Fruit fly (Drosophila melanogaster) whole organism, embryonic: Measurements from ENCODE around the gene Tis11.

Experiments used
- BtbVII ChIP-seq: fragments of 200-800 bp; sonication (Bioruptor generic); optimal IDR thresholded peaks from 3 replicates; lab custom pipeline; 2017; ENCODE audit warnings: missing biosample characterization, mild to moderate bottlenecking, missing genetic modification characterization
- CG10366 ChIP-seq: fragments of 200-800 bp; sonication (Bioruptor generic); IDR thresholded peaks from 2 replicates; pipeline ENCODE4 v1.3.6; 2022; ENCODE audit warnings: missing biosample characterization, missing genetic modification characterization
- CG11696 ChIP-seq: fragments of 200-800 bp; sonication (Bioruptor generic); IDR thresholded peaks from 2 replicates; pipeline ENCODE4 v1.3.6; 2022; ENCODE audit warnings: missing biosample characterization, missing genetic modification characterization
- CG13424 ChIP-seq: fragments of 200-800 bp; sonication (Bioruptor generic); optimal IDR thresholded peaks from 2 replicates; lab custom pipeline; 2019; ENCODE audit warnings: missing biosample characterization, mild to moderate bottlenecking, missing genetic modification characterization, moderate library complexity
- CG14860 ChIP-seq: fragments of 200-800 bp; sonication (Bioruptor generic); IDR thresholded peaks from 3 replicates; pipeline ENCODE4 v1.3.6; 2022; ENCODE audit warnings: missing biosample characterization, missing genetic modification characterization; ENCODE audit not compliant: partially characterized antibody
- CG1529 ChIP-seq: fragments of 200-800 bp; sonication (Bioruptor generic); optimal IDR thresholded peaks from 3 replicates; lab custom pipeline; 2018; ENCODE audit warnings: missing biosample characterization, missing genetic modification characterization
- CG15514 ChIP-seq: fragments of 200-800 bp; sonication (Bioruptor generic); optimal IDR thresholded peaks from 3 replicates; lab custom pipeline; 2017; ENCODE audit warnings: missing biosample characterization, missing genetic modification characterization, mild to moderate bottlenecking, moderate library complexity, missing genetic modification reagents
- CG17328 ChIP-seq: fragments of 200-800 bp; sonication (Bioruptor generic); IDR thresholded peaks from 2 replicates; pipeline ENCODE4 v1.3.6; 2022; ENCODE audit warnings: missing biosample characterization, missing genetic modification characterization
- CG18599 ChIP-seq: fragments of 200-800 bp; sonication (Bioruptor generic); optimal IDR thresholded peaks from 3 replicates; lab custom pipeline; 2017; ENCODE audit warnings: missing biosample characterization, missing genetic modification characterization, mild to moderate bottlenecking, moderate library complexity, missing genetic modification reagents
- CG2120 ChIP-seq: fragments of 200-800 bp; sonication (Bioruptor generic); optimal IDR thresholded peaks from 3 replicates; lab custom pipeline; 2016; ENCODE audit warnings: missing biosample characterization, missing genetic modification characterization
- CG2678 ChIP-seq: fragments of 200-800 bp; sonication (Bioruptor generic); optimal IDR thresholded peaks from 3 replicates; lab custom pipeline; 2019; ENCODE audit warnings: missing biosample characterization, mild to moderate bottlenecking, missing genetic modification characterization, moderate library complexity
- CG31441 ChIP-seq: fragments of 200-800 bp; sonication (Bioruptor generic); IDR thresholded peaks from 2 replicates; pipeline ENCODE4 v1.3.6; 2022; ENCODE audit warnings: missing biosample characterization, missing genetic modification characterization
- CG3281 ChIP-seq: fragments of 200-800 bp; sonication (Bioruptor generic); optimal IDR thresholded peaks from 3 replicates; lab custom pipeline; 2017; ENCODE audit warnings: missing biosample characterization, mild to moderate bottlenecking, missing genetic modification characterization
- CG33557 ChIP-seq: fragments of 200-800 bp; sonication (Bioruptor generic); optimal IDR thresholded peaks from 2 replicates; lab custom pipeline; 2019; ENCODE audit warnings: missing biosample characterization, mild to moderate bottlenecking, missing genetic modification characterization, moderate library complexity
- CG3838 ChIP-seq: fragments of 200-800 bp; sonication (Bioruptor generic); optimal IDR thresholded peaks from 3 replicates; lab custom pipeline; 2016; ENCODE audit warnings: missing biosample characterization, missing genetic modification characterization
- CG6765 ChIP-seq: fragments of 200-800 bp; sonication (Bioruptor generic); optimal IDR thresholded peaks from 3 replicates; lab custom pipeline; 2017; ENCODE audit warnings: missing biosample characterization, mild to moderate bottlenecking, missing genetic modification characterization
- CG8478 ChIP-seq: fragments of >200 bp; optimal IDR thresholded peaks from 2 replicates; lab custom pipeline; 2018
- CG8924 ChIP-seq: fragments of 200-800 bp; optimal IDR thresholded peaks from 3 replicates; lab custom pipeline; 2019; ENCODE audit warnings: missing biosample characterization, mild to moderate bottlenecking, missing genetic modification characterization, moderate library complexity
- CG9876 ChIP-seq: fragments of 200-800 bp; sonication (Bioruptor generic); optimal IDR thresholded peaks from 2 replicates; lab custom pipeline; 2016; ENCODE audit warnings: missing biosample characterization, missing genetic modification characterization
- CkIIα-i1 ChIP-seq: fragments of 200-800 bp; sonication (Bioruptor generic); IDR thresholded peaks from 2 replicates; pipeline ENCODE4 v1.3.6; 2022; ENCODE audit warnings: missing biosample characterization, missing genetic modification characterization
- Dbx ChIP-seq: fragments of 200-800 bp; sonication (Bioruptor generic); IDR thresholded peaks from 3 replicates; pipeline ENCODE4 v1.3.6; 2022; ENCODE audit warnings: missing biosample characterization, missing genetic modification characterization
- Fer3 ChIP-seq: fragments of 200-800 bp; sonication (Bioruptor generic); optimal IDR thresholded peaks from 2 replicates; lab custom pipeline; 2018; ENCODE audit warnings: missing biosample characterization, mild to moderate bottlenecking, missing genetic modification characterization, moderate library complexity
- Lhr ChIP-seq: fragments of 200-800 bp; sonication (Bioruptor generic); optimal IDR thresholded peaks from 3 replicates; lab custom pipeline; 2017; ENCODE audit warnings: mild to moderate bottlenecking, missing biosample characterization, missing genetic modification reagents, missing genetic modification characterization
- MBD-R2 ChIP-seq: fragments of 200-800 bp; sonication (Bioruptor generic); IDR thresholded peaks from 2 replicates; pipeline ENCODE4 v1.3.6; 2022; ENCODE audit warnings: missing biosample characterization, missing genetic modification characterization
- MTF-1 ChIP-seq: fragments of 200-800 bp; sonication (Bioruptor generic); optimal IDR thresholded peaks from 2 replicates; lab custom pipeline; 2018; ENCODE audit warnings: missing biosample characterization, mild to moderate bottlenecking, missing genetic modification characterization, borderline replicate concordance
- Opbp ChIP-seq: fragments of 200-800 bp; sonication (Bioruptor generic); IDR thresholded peaks from 3 replicates; pipeline ENCODE4 v1.3.6; 2022; ENCODE audit warnings: missing biosample characterization, missing genetic modification characterization; ENCODE audit not compliant: partially characterized antibody
- Scr ChIP-seq: fragments of 200-800 bp; sonication (Bioruptor generic); IDR thresholded peaks from 2 replicates; pipeline ENCODE4 v1.3.6; 2022; ENCODE audit warnings: missing biosample characterization, missing genetic modification characterization; ENCODE audit not compliant: partially characterized antibody
- Ssrp ChIP-seq: fragments of 200-800 bp; sonication (Bioruptor generic); optimal IDR thresholded peaks from 2 replicates; lab custom pipeline; 2018; ENCODE audit warnings: missing biosample characterization, mild to moderate bottlenecking, missing genetic modification characterization, moderate library complexity
- Stat92E ChIP-seq, 3 experiments: fragments of >200 bp in 2 of 3; fragments of 200-800 bp in 1 of 3; sonication (Bioruptor generic) in 1 of 3; optimal IDR thresholded peaks; 2 replicates each; lab custom pipeline; 2017 to 2019; ENCODE audit warnings: missing biosample characterization in 3 of 3, missing genetic modification characterization in 3 of 3, mild to moderate bottlenecking in 1 of 3, moderate library complexity in 1 of 3
- ato ChIP-seq: fragments of 200-800 bp; sonication (Bioruptor generic); IDR thresholded peaks from 2 replicates; pipeline ENCODE4 v1.3.6; 2022; ENCODE audit warnings: missing biosample characterization, missing genetic modification characterization; ENCODE audit not compliant: partially characterized antibody
- cad ChIP-seq: fragments of >200 bp; optimal IDR thresholded peaks from 2 replicates; lab custom pipeline; 2017; ENCODE audit warnings: missing biosample characterization, missing genetic modification characterization
- ci ChIP-seq: fragments of 200-800 bp; sonication (Bioruptor generic); IDR thresholded peaks from 3 replicates; pipeline ENCODE4 v1.3.6; 2022; ENCODE audit warnings: missing biosample characterization, missing genetic modification characterization
- en ChIP-seq: fragments of 200-800 bp; sonication (Bioruptor generic); optimal IDR thresholded peaks from 2 replicates; lab custom pipeline; 2016; ENCODE audit warnings: missing biosample characterization, missing genetic modification characterization
- ewg ChIP-seq: fragments of 200-800 bp; sonication (Bioruptor generic); optimal IDR thresholded peaks from 3 replicates; lab custom pipeline; 2017; ENCODE audit warnings: mild to moderate bottlenecking, missing biosample characterization, missing genetic modification reagents, missing genetic modification characterization
- fd96Cb ChIP-seq: fragments of 200-800 bp; sonication (Bioruptor generic); optimal IDR thresholded peaks from 2 replicates; lab custom pipeline; 2018; ENCODE audit warnings: missing biosample characterization, mild to moderate bottlenecking, missing genetic modification characterization, moderate library complexity
- ham ChIP-seq: fragments of 200-800 bp; sonication (Bioruptor generic); IDR thresholded peaks from 2 replicates; pipeline ENCODE4 v1.3.6; 2022; ENCODE audit warnings: missing biosample characterization, missing genetic modification characterization
- hb ChIP-seq: fragments of 200-800 bp; sonication (Bioruptor generic); IDR thresholded peaks from 3 replicates; pipeline ENCODE4 v1.3.6; 2022; ENCODE audit warnings: missing biosample characterization, missing genetic modification characterization; ENCODE audit not compliant: partially characterized antibody
- hbn ChIP-seq: fragments of 200-800 bp; sonication (Bioruptor generic); IDR thresholded peaks from 2 replicates; pipeline ENCODE4 v1.3.6; 2022; ENCODE audit warnings: missing biosample characterization, missing genetic modification characterization; ENCODE audit not compliant: partially characterized antibody
- kah ChIP-seq: fragments of 200-800 bp; sonication (Bioruptor generic); optimal IDR thresholded peaks from 2 replicates; lab custom pipeline; 2018; ENCODE audit warnings: missing biosample characterization, mild to moderate bottlenecking, missing genetic modification characterization
- pfk ChIP-seq: fragments of 200-800 bp; sonication (Bioruptor generic); optimal IDR thresholded peaks from 2 replicates; lab custom pipeline; 2018; ENCODE audit warnings: missing biosample characterization, mild to moderate bottlenecking, missing genetic modification characterization, moderate library complexity
- phol ChIP-seq: fragments of 200-800 bp; sonication (Bioruptor generic); optimal IDR thresholded peaks from 3 replicates; lab custom pipeline; 2018; ENCODE audit warnings: missing biosample characterization, mild to moderate bottlenecking, missing genetic modification characterization, moderate library complexity
- sc ChIP-seq, 3 experiments: fragments of >200 bp in 2 of 3; fragments of 200-800 bp in 1 of 3; sonication (Bioruptor generic) in 1 of 3; optimal IDR thresholded peaks; 2 replicates in 2 of 3; 3 replicates in 1 of 3; lab custom pipeline; 2017; ENCODE audit warnings: mild to moderate bottlenecking in 1 of 3, missing biosample characterization in 1 of 3, missing genetic modification characterization in 1 of 3, missing genetic modification reagents in 1 of 3
- slou ChIP-seq: fragments of 200-800 bp; sonication (Bioruptor generic); optimal IDR thresholded peaks from 3 replicates; lab custom pipeline; 2016; ENCODE audit warnings: missing biosample characterization, missing genetic modification characterization
- ssp ChIP-seq: fragments of 200-800 bp; sonication (Bioruptor generic); IDR thresholded peaks from 2 replicates; pipeline ENCODE4 v1.3.6; 2022; ENCODE audit warnings: missing biosample characterization, missing genetic modification characterization
- ttk ChIP-seq: fragments of 200-800 bp; sonication (Bioruptor generic); IDR thresholded peaks from 2 replicates; pipeline ENCODE4 v2.1.2; 2022; ENCODE audit warnings: missing biosample characterization, missing genetic modification characterization
- twi ChIP-seq: fragments of 200-800 bp; optimal IDR thresholded peaks from 2 replicates; lab custom pipeline; 2019; ENCODE audit warnings: missing biosample characterization, mild to moderate bottlenecking, missing genetic modification characterization, moderate library complexity
- tx ChIP-seq: fragments of 200-800 bp; sonication (Bioruptor generic); optimal IDR thresholded peaks from 2 replicates; lab custom pipeline; 2016; ENCODE audit warnings: missing biosample characterization, missing genetic modification characterization
- unc-4 ChIP-seq: fragments of 200-800 bp; sonication (Bioruptor generic); IDR thresholded peaks from 2 replicates; pipeline ENCODE4 v1.3.6; 2022; ENCODE audit warnings: missing biosample characterization, missing genetic modification characterization; ENCODE audit not compliant: partially characterized antibody

Gene Tis11

DNA sequence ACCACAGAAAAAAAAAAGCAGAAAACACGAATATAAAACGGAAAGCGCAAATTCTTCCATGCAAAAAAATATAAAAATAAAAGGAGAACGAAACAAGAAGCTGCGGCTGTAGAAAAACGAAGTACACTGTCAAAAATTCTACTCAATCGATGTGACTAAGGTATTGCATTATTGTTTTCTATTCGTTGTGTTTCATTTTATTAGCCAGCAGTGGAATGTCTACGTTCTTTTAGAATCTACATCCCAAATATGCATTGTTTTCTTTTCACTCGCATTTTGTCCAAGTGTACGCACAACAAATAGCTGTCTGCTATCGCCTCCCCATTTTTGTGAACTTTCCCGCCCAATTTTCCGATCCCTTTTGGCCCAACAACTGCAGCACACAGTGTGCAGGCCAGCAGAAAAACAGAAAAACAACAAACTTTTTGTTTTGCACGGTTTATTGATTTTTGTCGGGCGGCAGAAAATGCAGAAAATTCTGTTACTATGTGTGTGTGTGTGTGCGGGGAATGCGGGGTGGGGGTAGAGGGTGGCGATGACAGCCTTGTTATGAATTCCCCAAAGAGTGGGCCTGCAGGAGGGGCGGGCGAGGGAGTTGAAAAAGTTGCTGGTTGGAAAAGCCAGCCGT lies 60.1 kb downstream of the Tis11 start (continued):
- no peak for TF ChIP-seq Stat92E (GFP tag; optimal IDR thresholded peaks at IDR 0.05; lab: Kevin White, UChicago)
- TF ChIP-seq CG14860 (GFP tag; lab: Robert Waterston, UW): no peak
- TF ChIP-seq CG18599: peak; percentile 83
- peak; percentile 60 for TF ChIP-seq Fer3
- TF ChIP-seq Opbp (GFP tag; lab: Robert Waterston, UW): no peak
- TF ChIP-seq ci (GFP tag; lab: Robert Waterston, UW): peak; percentile 69
- TF ChIP-seq CG8478 (lab: Kevin White, UChicago): no peak
- TF ChIP-seq CG31441: peak; percentile 68; the same call in 1 of the 2 replicates
- TF ChIP-seq Lhr (GFP tag; lab: Kevin White, UChicago): peak; percentile 26
- TF ChIP-seq hbn (GFP tag; lab: Robert Waterston, UW): no peak
- TF ChIP-seq hb (GFP tag; lab: Robert Waterston, UW): no peak
- peak; percentile 46 for TF ChIP-seq CG1529 (GFP tag; lab: Kevin White, UChicago)
- TF ChIP-seq kah (GFP tag; lab: Kevin White, UChicago): no peak
- no peak for TF ChIP-seq Scr
- TF ChIP-seq CkIIα-i1 (GFP tag; lab: Robert Waterston, UW): no peak
- peak; percentile 64; the same call in 1 of the 3 replicates for TF ChIP-seq Dbx (GFP tag; lab: Robert Waterston, UW)
- TF ChIP-seq CG2678 (tag; lab: Kevin White, UChicago): peak; percentile 75
- TF ChIP-seq CG3838 (GFP tag; lab: Kevin White, UChicago): no peak
- TF ChIP-seq CG11696 (GFP tag; lab: Robert Waterston, UW): no peak
- peak; percentile 37 for TF ChIP-seq CG15514 (GFP tag; lab: Kevin White, UChicago)
- TF ChIP-seq CG6765 (GFP tag; lab: Kevin White, UChicago): peak; percentile 44
- peak; percentile 69 for TF ChIP-seq CG9876 (GFP tag; lab: Kevin White, UChicago)
- no peak for TF ChIP-seq cad
- peak; percentile 67 for TF ChIP-seq CG17328 (GFP tag; lab: Robert Waterston, UW)
- TF ChIP-seq tx (GFP tag; lab: Kevin White, UChicago): peak; percentile 69
- TF ChIP-seq CG33557 (GFP tag; lab: Kevin White, UChicago): no peak
- TF ChIP-seq MBD-R2: peak; percentile 25; the same call in 1 of the 2 replicates
- peak; percentile 67 for TF ChIP-seq fd96Cb (tag; lab: Kevin White, UChicago)
- peak; percentile 73 for TF ChIP-seq slou
- TF ChIP-seq pfk: no peak
- TF ChIP-seq CG3281 (GFP tag; lab: Kevin White, UChicago): peak; percentile 75
- peak; percentile 37 for TF ChIP-seq ssp (GFP tag; lab: Robert Waterston, UW)
- peak; percentile 42 for TF ChIP-seq en (GFP tag; lab: Kevin White, UChicago)
- peak; percentile 80 for TF ChIP-seq BtbVII (GFP tag; lab: Kevin White, UChicago)
- TF ChIP-seq CG13424: peak; percentile 64
- no peak for TF ChIP-seq twi
- TF ChIP-seq ewg (GFP tag; lab: Kevin White, UChicago): peak; percentile 38
- peak; percentile 32 for TF ChIP-seq MTF-1 (GFP tag; lab: Kevin White, UChicago)
- TF ChIP-seq CG10366 (GFP tag; lab: Robert Waterston, UW): peak; percentile 60; the same call in 1 of the 2 replicates
- peak; percentile 63 for TF ChIP-seq CG8924 (tag; lab: Kevin White, UChicago)
- TF ChIP-seq sc (optimal IDR thresholded peaks at IDR 0.05; lab: Kevin White, UChicago): no peak
- no peak for TF ChIP-seq sc (GFP tag; optimal IDR thresholded peaks at IDR 0.05; lab: Kevin White, UChicago)
- no peak for TF ChIP-seq ato (GFP tag; lab: Robert Waterston, UW)
- peak; percentile 79 for TF ChIP-seq CG2120 (GFP tag; lab: Kevin White, UChicago)
- peak; percentile 63 for TF ChIP-seq ttk
- no peak for TF ChIP-seq ham (GFP tag; lab: Robert Waterston, UW)
- TF ChIP-seq phol (tag; lab: Kevin White, UChicago): peak; percentile 80
- TF ChIP-seq unc-4 (GFP tag; lab: Robert Waterston, UW): no peak
- TF ChIP-seq Ssrp (tag; lab: Kevin White, UChicago): peak; percentile 61
